Worm (Caenorhabditis elegans) whole organism, midembryonic: ENCODE data around the gene ghi-1.

ENCODE experiments used
- flt-1 ChIP-seq: fragments of 200-800 bp; sonication (Bioruptor generic); IDR thresholded peaks from 2 replicates; pipeline ENCODE4 v1.3.6; 2022; ENCODE audit warnings: missing genetic modification characterization, missing compliant biosample characterization
- tab-1 ChIP-seq: fragments of 200-800 bp; sonication (Bioruptor generic); IDR thresholded peaks from 2 replicates; pipeline ENCODE4 v1.3.6; 2022; ENCODE audit warnings: missing genetic modification characterization, missing compliant biosample characterization
- ztf-23 ChIP-seq: fragments of 200-800 bp; sonication (Bioruptor generic); IDR thresholded peaks from 2 replicates; pipeline ENCODE4 v1.3.6; 2022; ENCODE audit warnings: missing genetic modification reagents, missing genetic modification characterization, missing compliant biosample characterization
- ztf-29 ChIP-seq: fragments of 200-800 bp; sonication (Bioruptor generic); IDR thresholded peaks from 2 replicates; pipeline ENCODE4 v1.3.6; 2022; ENCODE audit warnings: missing genetic modification reagents, missing genetic modification characterization, missing compliant biosample characterization

DNA sequence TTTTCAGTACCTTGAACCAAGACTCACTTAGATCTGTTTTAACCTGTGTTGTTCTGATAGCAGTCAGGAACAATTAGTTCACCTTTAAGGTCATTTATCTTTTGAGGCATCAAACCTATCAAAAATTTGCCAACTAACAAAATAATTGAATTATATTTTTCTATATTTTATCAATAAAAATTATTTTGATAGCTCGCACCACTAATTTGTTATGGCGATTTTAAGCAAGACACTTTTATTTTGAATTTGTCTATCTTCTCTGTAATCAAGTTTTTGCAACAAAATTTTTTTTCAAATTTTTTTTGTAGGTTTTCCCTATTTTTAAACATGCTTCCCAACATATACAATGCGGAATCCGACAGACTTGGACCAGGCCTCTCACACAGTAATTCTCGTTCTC is 42.1 kb downstream of the ghi-1 start, which contains the start of gene kel-1:
- no peak for TF ChIP-seq tab-1 (GFP tag; lab: Robert Waterston, UW)
- TF ChIP-seq flt-1 (GFP tag; lab: Robert Waterston, UW): no peak
- TF ChIP-seq ztf-23 (GFP tag; lab: Robert Waterston, UW): no peak
- TF ChIP-seq ztf-29 (GFP tag; lab: Robert Waterston, UW): no peak
